Worm (Caenorhabditis elegans): Measurements from ENCODE around the gene C25A8.2.

Gene C25A8.2

ce11 chrIV:7009531-7009930, at the start of gene C25A8.2:
Gene C25A8.2 (plus strand): TSS chrIV:7009831.
- TF ChIP-seq syd-9 (tag; optimal IDR thresholded peaks at IDR 0.05) (no peak), ceh-19 (GFP tag; optimal IDR thresholded peaks at IDR 0.05) (no peak), ets-4 (tag; optimal IDR thresholded peaks at IDR 0.05) (no peak), pros-1 (tag; optimal IDR thresholded peaks at IDR 0.05) (no peak), C38D4.7 (GFP tag; optimal IDR thresholded peaks at IDR 0.05) (no peak), ceh-24 (tag; optimal IDR thresholded peaks at IDR 0.05) (no peak), dve-1 (tag; optimal IDR thresholded peaks at IDR 0.05) (no peak), pha-2 (tag; optimal IDR thresholded peaks at IDR 0.05) (no peak), ceh-30 (tag; optimal IDR thresholded peaks at IDR 0.05) (no peak), hlh-6 (tag; optimal IDR thresholded peaks at IDR 0.05) (no peak), C08G9.2 (tag; optimal IDR thresholded peaks at IDR 0.05) (no peak), eyg-1 (tag; optimal IDR thresholded peaks at IDR 0.05) (no peak), odd-2 (tag; optimal IDR thresholded peaks at IDR 0.05) (no peak), tbx-7 (tag; optimal IDR thresholded peaks at IDR 0.05) (no peak), ceh-31 (tag; optimal IDR thresholded peaks at IDR 0.05) (no peak), ceh-22 (tag; optimal IDR thresholded peaks at IDR 0.05) (no peak), hlh-13 (GFP tag; optimal IDR thresholded peaks at IDR 0.05) (no peak), dmd-4 (tag; optimal IDR thresholded peaks at IDR 0.05; ENCODE audit: borderline replicate concordance) (no peak), fkh-6 (tag; optimal IDR thresholded peaks at IDR 0.05) (no peak), unc-3 (GFP tag; conservative IDR thresholded peaks at IDR 0.05) (no peak), unc-3 (tag; optimal IDR thresholded peaks at IDR 0.05) (no peak)

- TF ChIP-seq nhr-11 (tag; optimal IDR thresholded peaks at IDR 0.05) (no peak), T23F11.4 (GFP tag; optimal IDR thresholded peaks at IDR 0.05) (no peak), ceh-22 (tag; optimal IDR thresholded peaks at IDR 0.05) (no peak), elt-2 (tag; optimal IDR thresholded peaks at IDR 0.05) (no peak), pha-4 (tag; optimal IDR thresholded peaks at IDR 0.05) (no peak), ceh-9 (tag; optimal IDR thresholded peaks at IDR 0.05) (no peak)
Observed at ce11 chrIV:6964508-6964907, 45.1 kb upstream of the C25A8.2 start, which contains the start of gene B0478.3. Gene B0478.3 (minus strand): TSS chrIV:6964608.

- no peak for TF ChIP-seq T23F11.4 (GFP tag; optimal IDR thresholded peaks at IDR 0.05)
- no peak for TF ChIP-seq unc-3 (GFP tag; conservative IDR thresholded peaks at IDR 0.05)
- no peak for TF ChIP-seq unc-3 (tag; optimal IDR thresholded peaks at IDR 0.05)
- no peak for TF ChIP-seq ceh-30 (tag; optimal IDR thresholded peaks at IDR 0.05)
- TF ChIP-seq pat-9 (tag; optimal IDR thresholded peaks at IDR 0.05), result no peak
- no peak for TF ChIP-seq hlh-6 (tag; optimal IDR thresholded peaks at IDR 0.05)
- TF ChIP-seq ref-2 (tag; optimal IDR thresholded peaks at IDR 0.05), result no peak
- no peak for TF ChIP-seq gmeb-2 (tag; optimal IDR thresholded peaks at IDR 0.05)
- no peak for TF ChIP-seq ttx-3 (tag; optimal IDR thresholded peaks at IDR 0.05)
- no peak for TF ChIP-seq Y22D7AL.16 (tag; optimal IDR thresholded peaks at IDR 0.05)
- no peak for TF ChIP-seq hlh-15 (tag; optimal IDR thresholded peaks at IDR 0.05)
- TF ChIP-seq ceh-24 (tag; optimal IDR thresholded peaks at IDR 0.05), result no peak
- no peak for TF ChIP-seq dmd-4 (tag; optimal IDR thresholded peaks at IDR 0.05; ENCODE audit: borderline replicate concordance)
- TF ChIP-seq F13H6.1 (tag; optimal IDR thresholded peaks at IDR 0.05), result no peak
- no peak for TF ChIP-seq tbx-2 (tag; optimal IDR thresholded peaks at IDR 0.05)
- no peak for TF ChIP-seq C08G9.2 (tag; optimal IDR thresholded peaks at IDR 0.05)
- no peak for TF ChIP-seq dve-1 (tag; optimal IDR thresholded peaks at IDR 0.05)
- TF ChIP-seq sox-4 (tag; optimal IDR thresholded peaks at IDR 0.05), result no peak
- TF ChIP-seq nhr-11 (tag; optimal IDR thresholded peaks at IDR 0.05), result no peak
Observed at ce11 chrIV:6965192-6965591, 44.4 kb upstream of the C25A8.2 start, which contains the start of gene ZK381.2. Gene ZK381.2 (plus strand): TSS chrIV:6965492.

ce11 chrIV:6970271-6970670, 39.4 kb upstream of the C25A8.2 start, which contains the start of gene ZK381.8:
Gene ZK381.8 (minus strand): TSS chrIV:6970371.
- TF ChIP-seq K02D7.2 (tag; optimal IDR thresholded peaks at IDR 0.05) (no peak), ceh-24 (tag; optimal IDR thresholded peaks at IDR 0.05) (no peak), pha-4 (tag; optimal IDR thresholded peaks at IDR 0.05) (no peak), pqm-1 (tag; optimal IDR thresholded peaks at IDR 0.05) (no peak), ceh-9 (tag; optimal IDR thresholded peaks at IDR 0.05) (no peak), tbx-2 (tag; optimal IDR thresholded peaks at IDR 0.05) (no peak), fkh-10 (GFP tag; optimal IDR thresholded peaks at IDR 0.05) (no peak), unc-3 (GFP tag; conservative IDR thresholded peaks at IDR 0.05) (no peak), unc-3 (tag; optimal IDR thresholded peaks at IDR 0.05) (no peak), eyg-1 (tag; optimal IDR thresholded peaks at IDR 0.05) (no peak), C38D4.7 (GFP tag; optimal IDR thresholded peaks at IDR 0.05) (no peak), zip-5 (tag; optimal IDR thresholded peaks at IDR 0.05) (no peak), unc-42 (tag; optimal IDR thresholded peaks at IDR 0.05) (no peak), T23F11.4 (GFP tag; optimal IDR thresholded peaks at IDR 0.05) (no peak), hlh-6 (tag; optimal IDR thresholded peaks at IDR 0.05) (no peak), ceh-19 (GFP tag; optimal IDR thresholded peaks at IDR 0.05) (no peak), hlh-8 (tag; optimal IDR thresholded peaks at IDR 0.05) (no peak), nhr-232 (tag; optimal IDR thresholded peaks at IDR 0.05) (no peak), odd-2 (tag; optimal IDR thresholded peaks at IDR 0.05) (no peak)

Measured in whole organism, late embryonic.